Worm (Caenorhabditis elegans) whole organism, mixed stage, embryonic: Measurements from ENCODE around the gene C42D8.1.

ENCODE experiments used
- ces-1 ChIP-seq: fragments of 150-350 bp; optimal IDR thresholded peaks from 2 replicates; lab custom pipeline; 2014; ENCODE audit warnings: missing biosample characterization, missing genetic modification reagents, missing genetic modification characterization
- hlh-1 ChIP-seq: fragments of 150-350 bp; optimal IDR thresholded peaks from 2 replicates; lab custom pipeline; 2014; ENCODE audit warnings: missing biosample characterization, missing genetic modification reagents, missing genetic modification characterization
- lin-13 ChIP-seq: fragments of 150-350 bp; optimal IDR thresholded peaks from 2 replicates; lab custom pipeline; 2014; ENCODE audit warnings: missing biosample characterization, missing genetic modification characterization
- mep-1 ChIP-seq: fragments of 150-350 bp; optimal IDR thresholded peaks from 2 replicates; lab custom pipeline; 2017; ENCODE audit warnings: missing biosample characterization, missing genetic modification reagents, missing genetic modification characterization, inconsistent platforms
- nhr-28 ChIP-seq: fragments of 150-350 bp; optimal IDR thresholded peaks from 2 replicates; lab custom pipeline; 2014; ENCODE audit warnings: missing biosample characterization, missing genetic modification characterization
- pha-4 ChIP-seq: fragments of 150-350 bp; optimal IDR thresholded peaks from 2 replicates; lab custom pipeline; 2018; ENCODE audit warnings: missing biosample characterization, missing genetic modification reagents, missing genetic modification characterization
- unc-62 ChIP-seq: fragments of 150-350 bp; optimal IDR thresholded peaks from 2 replicates; lab custom pipeline; 2014; ENCODE audit warnings: missing biosample characterization, missing genetic modification reagents, missing genetic modification characterization
- ztf-11 ChIP-seq: fragments of 150-350 bp; optimal IDR thresholded peaks from 2 replicates; lab custom pipeline; 2014; ENCODE audit warnings: missing biosample characterization, missing genetic modification characterization

- TF ChIP-seq pha-4 (tag; lab: Kevin White, UChicago) (no peak), mep-1 (tag; lab: Kevin White, UChicago) (no peak), ces-1 (GFP tag; lab: Kevin White, UChicago) (no peak), lin-13 (no peak), hlh-1 (tag; lab: Kevin White, UChicago) (no peak), nhr-28 (no peak), unc-62 (GFP tag; lab: Kevin White, UChicago) (no peak), ztf-11 (tag; lab: Kevin White, UChicago) (no peak)
These were observed 3.1 kb upstream of the C42D8.1 start for ce11 chrX:5106187-5106694.
